Worm (Caenorhabditis elegans) whole organism, early embryonic: ENCODE data around the gene sru-9.
"Not testable (repeated sequence)": the region's sequence is repeated elsewhere in the genome, so short reads cannot be mapped to it uniquely, and the experiment has no call there.

ENCODE experiments used
- ama-1 ChIP-seq: fragments of 150-350 bp; optimal IDR thresholded peaks from 2 replicates; lab custom pipeline; 2014
- ceh-13 ChIP-seq: fragments of 200-800 bp; sonication (Bioruptor generic); optimal IDR thresholded peaks from 2 replicates; lab custom pipeline; 2018; ENCODE audit warnings: mild to moderate bottlenecking, missing genetic modification characterization, missing compliant biosample characterization
- hmbx-1 ChIP-seq: sonication (generic microtip); optimal IDR thresholded peaks from 2 replicates; lab custom pipeline; 2016; ENCODE audit warnings: mild to moderate bottlenecking, missing genetic modification characterization, missing compliant biosample characterization
- pes-1 ChIP-seq: fragments of 200-800 bp; sonication (Bioruptor generic); IDR thresholded peaks from 2 replicates; pipeline ENCODE4 v1.3.6; 2022; ENCODE audit warnings: missing genetic modification reagents, missing genetic modification characterization, missing compliant biosample characterization
- tbx-11 ChIP-seq: fragments of 200-800 bp; sonication (Bioruptor generic); IDR thresholded peaks from 2 replicates; pipeline ENCODE4 v1.3.6; 2022; ENCODE audit warnings: missing genetic modification characterization, missing compliant biosample characterization

DNA sequence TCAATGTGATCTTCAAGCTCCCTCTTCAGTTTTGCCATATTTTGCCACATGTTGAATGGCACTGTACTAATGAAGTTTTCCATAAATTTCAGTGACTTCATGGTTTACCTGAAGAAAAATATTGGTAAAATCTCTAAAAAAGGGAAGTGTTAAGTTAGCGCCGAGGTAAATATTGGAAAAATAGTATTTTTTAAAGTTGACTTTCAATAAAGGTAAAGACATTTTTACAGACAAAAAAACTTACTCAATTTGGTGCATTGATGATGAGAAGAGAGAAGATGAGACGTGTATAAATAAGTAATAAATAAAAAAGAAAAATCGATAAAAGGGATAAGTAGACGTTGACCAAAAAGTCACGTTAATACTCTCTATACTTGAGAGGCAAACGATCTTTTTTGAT lies 9.0 kb downstream of the sru-9 start, which contains the start of gene Y45F10B.9:
- not testable (repeated sequence) for TF ChIP-seq hmbx-1; ama-1 (lab: Kevin White, UChicago); tbx-11 (GFP tag; lab: Robert Waterston, UW); pes-1; ceh-13 (GFP tag; lab: Kevin White, UChicago)
